Worm (Caenorhabditis elegans): ENCODE data around the gene nhr-116.

DNA sequence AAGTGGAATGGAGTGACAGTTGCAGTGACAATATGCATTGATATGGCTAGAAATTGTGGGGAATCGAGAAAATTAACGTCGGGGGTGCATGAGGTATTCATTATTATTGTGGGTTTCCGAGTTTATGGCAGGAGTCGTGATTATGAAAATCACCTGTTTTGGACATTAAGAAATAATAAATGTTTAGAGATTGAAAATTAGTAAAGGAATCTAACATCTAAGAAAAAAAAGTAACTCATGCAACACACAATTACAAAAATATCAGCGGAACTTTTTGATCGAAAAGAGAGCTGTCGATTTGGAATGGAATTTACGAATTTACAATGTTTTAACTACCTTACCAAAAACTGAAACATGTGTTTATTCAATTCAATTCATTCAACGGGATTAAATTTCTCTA lies 42.7 kb downstream of the nhr-116 start, which contains the start of gene srh-206:
- TF ChIP-seq W03F9.2 (tag; optimal IDR thresholded peaks at IDR 0.05) (no peak), him-1 (tag; optimal IDR thresholded peaks at IDR 0.05) (no peak), dao-5 (tag; optimal IDR thresholded peaks at IDR 0.05) (no peak)

All from whole organism, L4/young adult.